Fruit fly (Drosophila melanogaster) whole organism: ENCODE results near the gene MTF-1.

Experiments used
- CG8478 ChIP-seq: fragments of >200 bp; optimal IDR thresholded peaks from 2 replicates; lab custom pipeline; 2018; ENCODE audit warnings: inconsistent platforms
- Dll ChIP-seq: fragments of >200 bp; optimal IDR thresholded peaks from 2 replicates; lab custom pipeline; 2017
- EcR ChIP-seq, 2 experiments: fragments of >200 bp; optimal IDR thresholded peaks; 2 replicates each; lab custom pipeline; 2017; ENCODE audit warnings: missing biosample characterization in 2 of 2, missing genetic modification characterization in 2 of 2, missing genetic modification reagents in 2 of 2
- pan ChIP-seq: fragments of >200 bp; optimal IDR thresholded peaks from 2 replicates; lab custom pipeline; 2017
- psq ChIP-seq: fragments of >200 bp; optimal IDR thresholded peaks from 2 replicates; lab custom pipeline; 2017
- usp ChIP-seq: fragments of >200 bp; optimal IDR thresholded peaks from 2 replicates; lab custom pipeline; 2017; ENCODE audit warnings: missing biosample characterization, missing genetic modification characterization, mixed read lengths

The MTF-1 gene

DNA sequence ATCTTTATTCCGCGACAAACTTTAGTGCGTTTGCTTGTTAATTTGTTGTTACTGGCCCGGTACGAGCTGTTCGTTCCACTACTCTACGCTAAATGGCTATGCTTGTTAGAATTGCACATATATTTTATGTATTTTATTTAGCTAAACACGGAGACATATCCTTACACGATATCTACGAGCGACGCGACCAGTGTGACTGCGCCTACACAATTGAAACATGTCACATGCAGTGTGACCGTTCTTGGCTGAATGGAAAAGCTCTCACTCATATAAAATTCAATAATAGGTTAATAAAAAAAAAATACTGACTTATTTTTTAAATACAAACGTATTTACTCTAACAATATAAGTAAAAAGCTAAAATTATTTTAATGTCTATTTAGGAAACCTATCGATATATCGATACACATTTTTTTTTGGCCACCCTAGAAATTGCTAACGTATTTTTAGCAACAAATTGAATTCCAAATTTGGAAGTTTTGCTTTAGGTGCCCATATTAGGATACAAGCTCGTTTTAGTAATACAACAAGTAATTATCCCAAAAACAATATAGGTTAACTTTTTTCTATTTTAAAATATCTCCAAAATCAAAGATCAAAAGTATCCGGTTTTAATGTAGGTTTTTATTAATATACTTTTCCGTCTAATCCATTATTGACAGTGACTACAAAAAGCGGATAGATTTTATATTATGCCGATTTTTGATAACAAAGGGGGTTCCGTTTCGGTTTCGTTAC is 30.9 kb upstream of the MTF-1 start, which contains the start of gene CG4080:
Gene CG4080 (minus strand): TSS at position 215 of the 738 bp plus-strand sequence.
- TF ChIP-seq CG8478 (lab: Kevin White, UChicago) = no peak
- TF ChIP-seq pan (lab: Kevin White, UChicago) = no peak
- no peak for TF ChIP-seq EcR (GFP tag; optimal IDR thresholded peaks at IDR 0.05; lab: Kevin White, UChicago)
- TF ChIP-seq psq (lab: Kevin White, UChicago) = no peak
- no peak for TF ChIP-seq Dll
- TF ChIP-seq usp (GFP tag; lab: Kevin White, UChicago) = no peak

dm6 chr3L:9399855-9400254 is 30.3 kb upstream of the MTF-1 start:
- TF ChIP-seq pan (lab: Kevin White, UChicago) = no peak
- TF ChIP-seq usp (GFP tag; lab: Kevin White, UChicago) = no peak
- no peak for TF ChIP-seq CG8478 (lab: Kevin White, UChicago)
- TF ChIP-seq Dll = no peak
- TF ChIP-seq psq (lab: Kevin White, UChicago) = no peak
- TF ChIP-seq EcR (GFP tag; optimal IDR thresholded peaks at IDR 0.05; lab: Kevin White, UChicago) = no peak

dm6 chr3L:9400697-9401353 is 29.3 kb upstream of the MTF-1 start:
- TF ChIP-seq pan (lab: Kevin White, UChicago) (no peak), usp (GFP tag; lab: Kevin White, UChicago) (no peak), psq (lab: Kevin White, UChicago) (no peak), EcR (GFP tag; optimal IDR thresholded peaks at IDR 0.05; lab: Kevin White, UChicago) (no peak), Dll (no peak), CG8478 (lab: Kevin White, UChicago) (no peak)

DNA sequence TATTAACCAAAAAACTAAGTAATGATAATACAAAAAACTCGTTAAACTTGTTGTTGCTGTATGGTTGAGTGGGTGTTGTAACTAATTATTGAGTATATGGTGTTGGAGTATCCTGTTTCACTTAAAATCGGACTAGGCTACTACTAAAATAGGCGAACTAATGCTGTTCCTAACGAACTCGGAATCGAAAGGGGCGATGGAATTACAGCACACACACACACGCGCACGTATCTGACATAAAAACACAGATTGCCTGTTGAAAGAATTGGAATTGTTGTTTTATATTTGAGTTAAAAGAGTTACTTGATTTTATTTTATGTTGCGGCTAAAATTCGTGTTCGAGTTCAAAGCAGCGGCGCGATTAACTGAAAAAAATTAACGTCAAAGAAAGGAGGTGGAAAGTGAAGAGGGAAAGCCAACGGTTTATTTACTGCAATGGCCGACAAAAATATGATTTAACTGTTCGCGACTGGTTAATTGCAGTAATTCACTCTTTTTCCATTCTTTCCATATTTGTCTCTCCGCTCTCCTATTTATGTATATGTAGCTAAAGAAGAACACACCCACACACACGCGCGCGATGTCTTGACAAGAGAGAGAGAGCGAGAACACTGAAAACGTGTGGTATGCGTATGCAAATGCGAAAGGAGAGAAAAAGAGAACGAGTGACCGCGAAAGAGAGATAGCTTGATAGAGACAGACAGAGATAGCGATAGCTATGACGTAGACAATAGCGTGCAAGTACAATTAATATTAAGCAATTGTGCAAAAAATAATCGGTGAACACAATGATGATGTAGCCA is 28.6 kb upstream of the MTF-1 start:
- TF ChIP-seq Dll = no peak
- TF ChIP-seq usp (GFP tag; lab: Kevin White, UChicago) = no peak
- TF ChIP-seq pan (lab: Kevin White, UChicago) = no peak
- TF ChIP-seq CG8478 (lab: Kevin White, UChicago) = peak; percentile 48
- TF ChIP-seq psq (lab: Kevin White, UChicago) = no peak
- TF ChIP-seq EcR (GFP tag; optimal IDR thresholded peaks at IDR 0.05; lab: Kevin White, UChicago) = no peak

dm6 chr3L:9402157-9402890 is 27.8 kb upstream of the MTF-1 start, which contains the start of gene eIF4E1:
Gene eIF4E1, minus strand, starts transcription at chr3L:9402460.
- TF ChIP-seq CG8478 (lab: Kevin White, UChicago) (no peak), psq (lab: Kevin White, UChicago) (no peak), EcR (GFP tag; optimal IDR thresholded peaks at IDR 0.05; lab: Kevin White, UChicago) (no peak), pan (lab: Kevin White, UChicago) (no peak), Dll (no peak), usp (GFP tag; lab: Kevin White, UChicago) (no peak)

dm6 chr3L:9404497-9404896 is 25.6 kb upstream of the MTF-1 start, which contains the start of gene Cpr67B:
Gene Cpr67B, plus strand, starts transcription at chr3L:9404797.
- TF ChIP-seq Dll = no peak
- TF ChIP-seq psq (lab: Kevin White, UChicago) = no peak
- TF ChIP-seq usp (GFP tag; lab: Kevin White, UChicago) = no peak
- TF ChIP-seq pan (lab: Kevin White, UChicago) = no peak
- TF ChIP-seq EcR (GFP tag; optimal IDR thresholded peaks at IDR 0.05; lab: Kevin White, UChicago) = no peak
- no peak for TF ChIP-seq CG8478 (lab: Kevin White, UChicago)

DNA sequence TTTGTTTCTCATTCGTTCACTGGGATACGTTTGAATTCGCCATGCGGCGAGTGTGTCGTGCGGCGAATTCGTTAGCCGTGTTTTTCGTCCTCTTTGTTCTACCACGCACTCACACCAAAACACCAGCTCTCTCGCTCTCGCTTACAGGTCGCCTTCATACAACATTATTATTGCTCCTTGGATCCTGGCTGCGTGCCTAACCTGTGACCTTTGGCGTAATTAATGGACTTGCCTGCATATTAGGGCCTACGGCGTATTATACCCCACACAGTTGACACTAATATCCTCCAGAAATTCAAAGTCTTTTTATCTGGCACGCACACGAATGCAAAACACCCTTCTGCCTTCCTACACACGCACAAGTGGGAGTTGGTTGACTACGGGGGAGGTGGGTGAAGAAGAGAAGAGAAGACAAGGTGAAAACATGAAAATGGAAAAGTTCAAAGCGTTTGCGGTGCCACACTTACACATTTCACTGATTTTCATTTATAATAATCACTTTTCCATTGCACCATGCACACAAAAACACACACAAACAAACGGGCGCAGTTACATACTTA is 20.0 kb upstream of the MTF-1 start:
- TF ChIP-seq Dll (no peak), pan (lab: Kevin White, UChicago) (no peak), psq (lab: Kevin White, UChicago) (no peak), CG8478 (lab: Kevin White, UChicago) (no peak), EcR (GFP tag; optimal IDR thresholded peaks at IDR 0.05; lab: Kevin White, UChicago) (no peak), usp (GFP tag; lab: Kevin White, UChicago) (no peak)

dm6 chr3L:9410754-9411423 is 19.2 kb upstream of the MTF-1 start, which contains the start of the genes CG4022 and Cpsf5:
Gene CG4022, minus strand, starts transcription at chr3L:9410832.
Gene Cpsf5, plus strand, starts transcription at chr3L:9411038.
- TF ChIP-seq Dll = no peak

- TF ChIP-seq psq (lab: Kevin White, UChicago) = no peak
- no peak for TF ChIP-seq pan (lab: Kevin White, UChicago)
- no peak for TF ChIP-seq CG8478 (lab: Kevin White, UChicago)
- no peak for TF ChIP-seq EcR (GFP tag; optimal IDR thresholded peaks at IDR 0.05; lab: Kevin White, UChicago)
- TF ChIP-seq Dll = no peak
- TF ChIP-seq usp (GFP tag; lab: Kevin White, UChicago) = no peak
Observed at dm6 chr3L:9417288-9417687, 12.8 kb upstream of the MTF-1 start, which contains the start of gene CG3982. Gene CG3982, minus strand, starts transcription at chr3L:9417388.

DNA sequence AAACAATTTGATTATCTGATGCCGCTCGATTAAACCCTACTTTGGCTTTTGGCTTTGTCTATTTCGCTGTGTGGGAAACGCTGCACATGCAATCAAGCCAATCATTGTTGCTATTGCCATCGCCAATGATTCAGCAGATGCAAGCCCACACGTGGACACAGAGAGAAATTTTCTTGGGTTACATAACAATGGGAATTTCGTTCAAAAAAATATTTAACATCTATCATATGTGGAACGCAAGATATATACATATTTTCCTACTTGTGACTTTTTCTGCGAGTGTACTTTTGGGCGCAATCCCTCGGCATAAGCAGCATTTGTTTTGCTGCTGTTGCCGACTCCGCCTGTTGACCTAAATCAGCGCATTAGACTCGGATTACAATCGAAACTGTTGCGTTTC is 10.8 kb upstream of the MTF-1 start:
- TF ChIP-seq Dll (no peak), psq (lab: Kevin White, UChicago) (no peak), usp (GFP tag; lab: Kevin White, UChicago) (no peak), EcR (GFP tag; optimal IDR thresholded peaks at IDR 0.05; lab: Kevin White, UChicago) (no peak), pan (lab: Kevin White, UChicago) (no peak), CG8478 (lab: Kevin White, UChicago) (no peak)
